Worm (Caenorhabditis elegans): Measurements from ENCODE around the gene adt-2.
A peak's percentile ranks its signal among the peaks of the same experiment; 100 is the strongest.

adt-2 gene

DNA sequence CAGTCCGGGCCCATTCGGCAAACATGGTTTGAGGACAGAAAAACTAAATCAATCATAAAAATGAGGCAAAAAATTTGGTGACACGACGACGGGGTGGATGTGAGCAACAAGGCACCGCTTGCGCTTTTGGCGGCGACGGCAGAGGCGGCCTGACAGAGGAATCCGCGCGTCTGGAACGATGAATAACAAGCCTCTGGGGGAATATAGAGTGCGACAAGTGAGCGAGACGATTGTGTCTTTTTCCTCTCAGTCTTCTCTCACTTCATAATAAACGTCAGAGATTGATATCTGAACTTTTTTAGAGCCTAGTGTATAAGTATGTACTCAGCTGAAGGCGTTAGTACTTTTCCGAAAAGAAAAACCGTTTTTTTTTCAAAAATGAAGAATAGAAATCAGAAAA is 22.0 kb downstream of the adt-2 start, which contains the start of gene twk-17:
twk-17 (minus strand) TSS at position 101 of the 400 bp plus-strand sequence.
- 0 out of 2 replicates have a peak, but pooled peaks have one; percentile 18 for TF ChIP-seq set-16 (GFP tag; IDR thresholded peaks at IDR 0.05)
- no peak for TF ChIP-seq zfp-2 (tag; optimal IDR thresholded peaks at IDR 0.05)
- 0 out of 2 replicates have a peak, but pooled peaks have one; percentile 63 for TF ChIP-seq D1046.2 (GFP tag; IDR thresholded peaks at IDR 0.05)
- TF ChIP-seq zip-11 (GFP tag; IDR thresholded peaks at IDR 0.05) = no peak
- TF ChIP-seq skn-1 (tag; optimal IDR thresholded peaks at IDR 0.05) = no peak

DNA sequence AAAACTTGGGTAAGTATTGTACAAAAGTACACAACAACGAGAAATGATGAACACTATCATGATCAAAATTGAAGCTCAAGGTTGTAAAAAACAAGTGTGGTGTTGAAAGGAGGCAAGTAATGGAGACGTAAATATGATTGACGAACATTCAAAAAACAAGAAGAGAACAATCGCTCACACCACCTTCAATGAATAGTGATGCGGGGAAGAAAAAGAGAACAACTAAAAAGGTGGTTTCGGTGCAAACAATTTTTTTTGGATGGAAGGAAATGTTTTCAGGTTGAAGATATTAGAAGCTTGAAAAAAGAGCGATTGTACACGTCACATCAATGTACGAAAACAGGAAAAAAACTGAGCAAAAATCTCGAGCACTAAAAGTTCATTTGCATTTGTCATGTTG is 28.5 kb downstream of the adt-2 start:
- TF ChIP-seq nhr-102 (tag; optimal IDR thresholded peaks at IDR 0.05) = no peak
- TF ChIP-seq unc-62 (GFP tag; optimal IDR thresholded peaks at IDR 0.05 in 1 of 2) = peak in 1 of 2 experiments; percentile 94
- TF ChIP-seq unc-62 (tag; optimal IDR thresholded peaks at IDR 0.05) = no peak

DNA sequence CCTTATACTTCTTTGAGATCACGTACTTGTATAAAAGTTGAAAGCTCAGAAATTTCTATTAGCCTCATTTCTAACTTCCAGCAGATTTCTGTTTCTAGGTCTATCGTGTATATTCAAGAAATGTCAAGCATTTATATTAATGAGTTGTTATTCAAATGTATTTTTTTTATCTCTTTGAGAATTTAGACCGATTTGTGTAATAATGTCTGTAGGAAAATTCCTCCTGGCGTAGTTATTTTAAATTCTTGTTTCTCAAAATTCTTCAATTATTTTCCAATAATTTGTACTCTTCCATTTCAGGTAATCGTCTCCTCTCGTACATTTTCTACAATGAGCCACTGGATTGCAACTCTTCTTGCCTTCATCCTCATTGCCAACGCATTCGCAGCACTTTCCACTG is 41.3 kb downstream of the adt-2 start, which contains the start of gene nlp-61:
nlp-61 (plus strand) TSS at position 301 of the 400 bp plus-strand sequence.
- TF ChIP-seq F10B5.3 (tag; optimal IDR thresholded peaks at IDR 0.05) = no peak
- TF ChIP-seq aha-1 (tag) = peak; percentile 76

DNA sequence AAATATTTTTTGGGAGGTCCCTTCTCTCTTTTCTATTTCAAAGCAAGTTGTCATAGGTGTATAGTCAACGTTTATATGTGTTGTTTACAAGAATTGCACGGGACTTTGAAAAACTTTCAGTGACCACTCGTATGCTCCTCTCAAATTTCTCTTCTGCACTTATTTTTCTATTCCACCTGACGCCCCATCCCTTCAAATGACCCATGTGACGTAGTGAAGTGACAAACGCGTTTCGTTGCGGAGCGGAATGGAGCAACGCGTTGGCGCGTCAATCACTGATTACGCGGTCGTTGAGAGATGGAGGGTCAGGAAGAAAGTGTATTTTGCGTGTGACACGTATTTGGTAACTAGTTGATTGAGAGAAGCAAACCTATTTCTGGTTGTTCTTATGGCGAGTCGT is 50.0 kb downstream of the adt-2 start:
- TF ChIP-seq ctbp-1 (GFP tag; IDR thresholded peaks at IDR 0.05) = no peak
- TF ChIP-seq egl-27 (tag; optimal IDR thresholded peaks at IDR 0.05) = no peak
- no peak for TF ChIP-seq nhr-77 (tag; optimal IDR thresholded peaks at IDR 0.05)
- no peak for TF ChIP-seq lin-15B (tag; optimal IDR thresholded peaks at IDR 0.05)
- no peak for TF ChIP-seq lin-39 (tag; optimal IDR thresholded peaks at IDR 0.05)
- TF ChIP-seq cey-2 (tag; optimal IDR thresholded peaks at IDR 0.05; ENCODE audit: borderline replicate concordance, insufficient read depth) = no peak
- TF ChIP-seq ceh-20 (GFP tag; IDR thresholded peaks at IDR 0.05) = no peak
- peak in 1 of 2 experiments; percentile 62 for TF ChIP-seq daf-16 (GFP tag; optimal IDR thresholded peaks at IDR 0.05)
- TF ChIP-seq daf-16 (tag; optimal IDR thresholded peaks at IDR 0.05) = peak; percentile 35
- TF ChIP-seq ces-1 (GFP tag; optimal IDR thresholded peaks at IDR 0.05) = no peak
- no peak for TF ChIP-seq madf-9 (GFP tag; conservative IDR thresholded peaks at IDR 0.05)
- peak; percentile 73 for TF ChIP-seq hlh-30 (tag; optimal IDR thresholded peaks at IDR 0.05; ENCODE audit: insufficient read depth)
- TF ChIP-seq unc-62 (GFP tag; optimal IDR thresholded peaks at IDR 0.05 in 1 of 2) = peak in 1 of 2 experiments; percentile 4
- no peak for TF ChIP-seq unc-62 (tag; optimal IDR thresholded peaks at IDR 0.05)
- 0 out of 2 replicates have a peak, but pooled peaks have one; percentile 25 for TF ChIP-seq T26A8.4 (GFP tag; IDR thresholded peaks at IDR 0.05)
- TF ChIP-seq pha-4 (GFP tag; IDR thresholded peaks at IDR 0.05) = no peak
- no peak for TF ChIP-seq pha-4 (tag; optimal IDR thresholded peaks at IDR 0.05)
- no peak for TF ChIP-seq dpl-1 (GFP tag; optimal IDR thresholded peaks at IDR 0.05)
- no peak for TF ChIP-seq unc-130 (GFP tag; optimal IDR thresholded peaks at IDR 0.05)
- TF ChIP-seq hlh-11 (tag; optimal IDR thresholded peaks at IDR 0.05) = peak; percentile 87
- TF ChIP-seq mdl-1 (tag; optimal IDR thresholded peaks at IDR 0.05) = peak in 1 of 2 experiments; percentile 9
- peak in 1 of 2 experiments; percentile 76 for TF ChIP-seq hif-1 (tag; optimal IDR thresholded peaks at IDR 0.05)
- no peak for TF ChIP-seq nhr-42 (GFP tag; IDR thresholded peaks at IDR 0.05)
- no peak for TF ChIP-seq F10B5.3 (tag; optimal IDR thresholded peaks at IDR 0.05)

DNA sequence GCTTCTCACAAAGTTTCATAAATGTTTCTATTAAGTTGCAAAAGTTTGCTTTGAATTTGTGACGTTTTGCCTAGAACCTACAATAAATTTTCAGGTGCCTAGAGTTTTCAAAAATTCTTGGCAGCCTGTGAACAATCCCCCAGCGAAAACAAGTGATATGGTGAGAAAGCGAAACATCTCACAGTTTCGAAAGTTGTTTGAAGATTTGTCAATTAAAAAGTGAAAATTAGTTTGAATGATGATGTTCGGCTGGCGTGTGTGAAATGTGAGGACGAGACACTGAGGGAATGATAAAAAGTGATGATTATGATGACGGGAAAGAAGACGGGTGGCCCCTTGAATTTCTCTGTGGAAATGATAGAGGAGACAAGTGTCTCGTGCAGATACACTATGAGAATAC is 52.8 kb downstream of the adt-2 start:
- TF ChIP-seq nhr-25 (tag; optimal IDR thresholded peaks at IDR 0.05; ENCODE audit: borderline replicate concordance, insufficient read depth) (no peak), R02D3.7 (tag; optimal IDR thresholded peaks at IDR 0.05) (no peak), zfp-3 (GFP tag; conservative IDR thresholded peaks at IDR 0.05) (no peak), arid-1 (GFP tag; conservative IDR thresholded peaks at IDR 0.05) (no peak), unc-62 (GFP tag; optimal IDR thresholded peaks at IDR 0.05 in 1 of 2) (peak in 1 of 2 experiments; percentile 58), unc-62 (tag; optimal IDR thresholded peaks at IDR 0.05) (no peak), sdz-12 (GFP tag; optimal IDR thresholded peaks at IDR 0.05) (no peak), hlh-30 (tag; optimal IDR thresholded peaks at IDR 0.05; ENCODE audit: insufficient read depth) (peak; percentile 47), pha-4 (GFP tag; IDR thresholded peaks at IDR 0.05) (no peak), pha-4 (tag; optimal IDR thresholded peaks at IDR 0.05) (no peak), F49E8.2 (tag; optimal IDR thresholded peaks at IDR 0.05; ENCODE audit: borderline replicate concordance) (no peak), aha-1 (tag) (peak; percentile 50), F37D6.2 (tag; optimal IDR thresholded peaks at IDR 0.05) (no peak), tag-97 (GFP tag; IDR thresholded peaks at IDR 0.05) (no peak)
